Worm (Caenorhabditis elegans): ENCODE results near the gene srx-93.

- no peak for TF ChIP-seq crh-2 (tag; optimal IDR thresholded peaks at IDR 0.05)
- no peak for TF ChIP-seq lin-11 (tag; optimal IDR thresholded peaks at IDR 0.05)
- TF ChIP-seq ZK546.5 (tag; optimal IDR thresholded peaks at IDR 0.05), result no peak
- TF ChIP-seq ztf-11 (tag; optimal IDR thresholded peaks at IDR 0.05), result no peak
- no peak for TF ChIP-seq lin-13 (GFP tag; optimal IDR thresholded peaks at IDR 0.05)
- no peak for TF ChIP-seq nhr-237 (tag; optimal IDR thresholded peaks at IDR 0.05)
- no peak for TF ChIP-seq ama-1 (optimal IDR thresholded peaks at IDR 0.05)
- no peak for TF ChIP-seq blmp-1 (tag; optimal IDR thresholded peaks at IDR 0.05; ENCODE audit: insufficient read depth)
- TF ChIP-seq unc-62 (GFP tag; optimal IDR thresholded peaks at IDR 0.05), result no peak
- TF ChIP-seq fos-1 (tag; optimal IDR thresholded peaks at IDR 0.05), result no peak
- no peak for TF ChIP-seq Y55F3AM.14 (GFP tag; optimal IDR thresholded peaks at IDR 0.05)
Observed at ce11 chrV:3592099-3592498, 28.4 kb downstream of the srx-93 start, which contains the start of gene T22F3.12.

All from whole organism, L2 larva.